Worm (Caenorhabditis elegans) whole organism, young adult: ENCODE data around the gene F35F10.7.

Experiments
- B0261.1 ChIP-seq: sonication (generic microtip); optimal IDR thresholded peaks from 2 replicates; lab custom pipeline; 2016; ENCODE audit warnings: mild to moderate bottlenecking, missing genetic modification characterization, moderate library complexity, missing compliant biosample characterization
- C06A6.2 ChIP-seq: fragments of 200-800 bp; sonication (Bioruptor generic); conservative IDR thresholded peaks from 2 replicates; pipeline ENCODE4 v1.3.6; 2022; ENCODE audit warnings: missing genetic modification characterization, missing compliant biosample characterization
- F22D6.2 ChIP-seq: sonication (generic microtip); optimal IDR thresholded peaks from 2 replicates; lab custom pipeline; 2016; ENCODE audit warnings: mild to moderate bottlenecking, missing genetic modification characterization, missing compliant biosample characterization
- F49E8.2 ChIP-seq: sonication (generic microtip); optimal IDR thresholded peaks from 3 replicates; lab custom pipeline; 2017; ENCODE audit warnings: missing genetic modification characterization, mild to moderate bottlenecking, missing compliant biosample characterization, antibody characterized with exemption, moderate library complexity; ENCODE audit not compliant: insufficient read depth
- F57A8.1 ChIP-seq: fragments of 200-800 bp; sonication (Bioruptor generic); optimal IDR thresholded peaks from 2 replicates; lab custom pipeline; 2018; ENCODE audit warnings: mild to moderate bottlenecking, missing genetic modification characterization, moderate library complexity, missing compliant biosample characterization
- K11D2.4 ChIP-seq: fragments of 200-800 bp; sonication (Bioruptor generic); IDR thresholded peaks from 2 replicates; pipeline ENCODE4 v1.3.6; 2022; ENCODE audit warnings: missing genetic modification reagents, missing genetic modification characterization, missing compliant biosample characterization
- Y53F4B.3 ChIP-seq: fragments of 200-800 bp; sonication (Bioruptor generic); IDR thresholded peaks from 2 replicates; pipeline ENCODE4 v1.3.6; 2022; ENCODE audit warnings: missing genetic modification reagents, missing genetic modification characterization, missing compliant biosample characterization
- Y67H2A.10 ChIP-seq: fragments of 200-800 bp; sonication (Bioruptor generic); conservative IDR thresholded peaks from 2 replicates; pipeline ENCODE4 v1.3.6; 2022; ENCODE audit warnings: missing genetic modification reagents, missing genetic modification characterization, missing compliant biosample characterization
- akir-1 ChIP-seq: fragments of 200-800 bp; sonication (Bioruptor generic); optimal IDR thresholded peaks from 2 replicates; lab custom pipeline; 2018; ENCODE audit warnings: mild to moderate bottlenecking, missing genetic modification characterization, moderate library complexity, missing compliant biosample characterization
- ama-1 ChIP-seq, 3 experiments: fragments of 150-350 bp in 1 of 3; sonication (generic microtip) in 2 of 3; optimal IDR thresholded peaks; 2 replicates each; lab custom pipeline; 2014 to 2018; ENCODE audit warnings: missing biosample characterization in 2 of 3, missing genetic modification characterization in 2 of 3, missing genetic modification reagents in 2 of 3
- athp-1 ChIP-seq: sonication (generic microtip); optimal IDR thresholded peaks from 2 replicates; lab custom pipeline; 2017; ENCODE audit warnings: mild to moderate bottlenecking, missing genetic modification characterization, missing compliant biosample characterization
- attf-5 ChIP-seq: fragments of 200-800 bp; sonication (Bioruptor generic); optimal IDR thresholded peaks from 2 replicates; lab custom pipeline; 2018; ENCODE audit warnings: mild to moderate bottlenecking, missing genetic modification characterization, missing compliant biosample characterization
- bed-1 ChIP-seq: fragments of 200-800 bp; sonication (Bioruptor generic); IDR thresholded peaks from 2 replicates; pipeline ENCODE4 v1.3.6; 2022; ENCODE audit warnings: missing genetic modification reagents, missing genetic modification characterization, missing compliant biosample characterization
- ceh-91 ChIP-seq: fragments of 200-800 bp; sonication (Bioruptor generic); IDR thresholded peaks from 2 replicates; pipeline ENCODE4 v1.3.6; 2022; ENCODE audit warnings: missing genetic modification reagents, missing genetic modification characterization, missing compliant biosample characterization
- dox-1 ChIP-seq: fragments of 200-800 bp; sonication (Bioruptor generic); IDR thresholded peaks from 2 replicates; pipeline ENCODE4 v1.3.6; 2022; ENCODE audit warnings: missing genetic modification reagents, missing genetic modification characterization, missing compliant biosample characterization
- dpff-1 ChIP-seq: sonication (generic microtip); optimal IDR thresholded peaks from 2 replicates; lab custom pipeline; 2017; ENCODE audit warnings: mild to moderate bottlenecking, missing genetic modification characterization, missing compliant biosample characterization
- dpl-1 ChIP-seq: fragments of 150-350 bp; optimal IDR thresholded peaks from 2 replicates; lab custom pipeline; 2014; ENCODE audit warnings: missing biosample characterization, missing genetic modification reagents, missing genetic modification characterization
- egl-44 ChIP-seq: fragments of 200-800 bp; sonication (Bioruptor generic); IDR thresholded peaks from 2 replicates; pipeline ENCODE4 v1.3.6; 2022; ENCODE audit warnings: missing genetic modification reagents, missing genetic modification characterization, missing compliant biosample characterization
- hlh-12 ChIP-seq: sonication (generic microtip); optimal IDR thresholded peaks from 2 replicates; lab custom pipeline; 2016; ENCODE audit warnings: missing genetic modification characterization, missing compliant biosample characterization
- hmg-1.2 ChIP-seq: fragments of 200-800 bp; sonication (Bioruptor generic); IDR thresholded peaks from 2 replicates; pipeline ENCODE4 v1.3.6; 2022; ENCODE audit warnings: missing genetic modification reagents, missing genetic modification characterization, missing compliant biosample characterization
- lag-1 ChIP-seq: fragments of 200-800 bp; sonication (Bioruptor generic); IDR thresholded peaks from 2 replicates; pipeline ENCODE4 v1.3.6; 2022; ENCODE audit warnings: missing genetic modification reagents, missing genetic modification characterization, missing compliant biosample characterization
- let-526 ChIP-seq: fragments of 200-800 bp; sonication (Bioruptor generic); IDR thresholded peaks from 2 replicates; pipeline ENCODE4 v1.3.6; 2022; ENCODE audit warnings: missing genetic modification reagents, missing genetic modification characterization, missing compliant biosample characterization
- lin-35 ChIP-seq, 3 experiments: fragments of 150-350 bp in 2 of 3; sonication (generic microtip) in 1 of 3; optimal IDR thresholded peaks; 2 replicates each; lab custom pipeline; 2014 to 2018; ENCODE audit warnings: missing biosample characterization in 3 of 3, missing genetic modification characterization in 3 of 3, missing genetic modification reagents in 3 of 3
- lin-54 ChIP-seq: fragments of 200-800 bp; sonication (Bioruptor generic); optimal IDR thresholded peaks from 2 replicates; lab custom pipeline; 2018; ENCODE audit warnings: mild to moderate bottlenecking, missing genetic modification characterization, missing compliant biosample characterization
- lsl-1 ChIP-seq: fragments of 200-800 bp; sonication (Bioruptor generic); optimal IDR thresholded peaks from 2 replicates; lab custom pipeline; 2018; ENCODE audit warnings: mild to moderate bottlenecking, missing genetic modification characterization, moderate library complexity, missing compliant biosample characterization
- mcd-1 ChIP-seq: fragments of 200-800 bp; sonication (Bioruptor generic); IDR thresholded peaks from 2 replicates; pipeline ENCODE4 v1.3.6; 2022; ENCODE audit warnings: missing genetic modification reagents, missing genetic modification characterization, missing compliant biosample characterization
- mel-28 ChIP-seq: sonication (generic microtip); optimal IDR thresholded peaks from 2 replicates; lab custom pipeline; 2016; ENCODE audit warnings: borderline replicate concordance, mild to moderate bottlenecking, missing genetic modification characterization, missing compliant biosample characterization
- mxl-1 ChIP-seq: sonication (generic microtip); optimal IDR thresholded peaks from 2 replicates; lab custom pipeline; 2016; ENCODE audit warnings: missing genetic modification characterization, missing compliant biosample characterization
- nfya-1 ChIP-seq: sonication (generic microtip); optimal IDR thresholded peaks from 2 replicates; lab custom pipeline; 2017; ENCODE audit warnings: antibody characterized with exemption, missing compliant biosample characterization, missing genetic modification characterization, borderline replicate concordance; ENCODE audit not compliant: insufficient read depth
- nfyb-1 ChIP-seq: fragments of 200-800 bp; sonication (Bioruptor generic); IDR thresholded peaks from 2 replicates; pipeline ENCODE4 v1.3.6; 2022; ENCODE audit warnings: missing genetic modification reagents, missing genetic modification characterization, missing compliant biosample characterization
- nhr-120 ChIP-seq: fragments of 200-800 bp; sonication (Bioruptor generic); IDR thresholded peaks from 2 replicates; pipeline ENCODE4 v1.3.6; 2022; ENCODE audit warnings: missing genetic modification characterization, missing compliant biosample characterization
- nhr-179 ChIP-seq: sonication (generic microtip); optimal IDR thresholded peaks from 2 replicates; lab custom pipeline; 2016; ENCODE audit warnings: mild to moderate bottlenecking, missing genetic modification characterization, missing compliant biosample characterization
- nhr-27 ChIP-seq: fragments of 200-800 bp; sonication (Bioruptor generic); optimal IDR thresholded peaks from 2 replicates; lab custom pipeline; 2018; ENCODE audit warnings: mild to moderate bottlenecking, missing genetic modification characterization, moderate library complexity, missing compliant biosample characterization
- pbrm-1 ChIP-seq: fragments of 200-800 bp; sonication (Bioruptor generic); IDR thresholded peaks from 2 replicates; pipeline ENCODE4 v1.3.6; 2022; ENCODE audit warnings: missing genetic modification reagents, missing genetic modification characterization, missing compliant biosample characterization
- rcor-1 ChIP-seq: fragments of 200-800 bp; sonication (Bioruptor generic); IDR thresholded peaks from 2 replicates; pipeline ENCODE4 v1.3.6; 2022; ENCODE audit warnings: missing genetic modification reagents, missing genetic modification characterization, missing compliant biosample characterization
- repo-1 ChIP-seq: sonication (generic microtip); optimal IDR thresholded peaks from 2 replicates; lab custom pipeline; 2017; ENCODE audit warnings: mild to moderate bottlenecking, missing genetic modification characterization, missing compliant biosample characterization
- snpc-1.3 ChIP-seq: sonication (generic microtip); optimal IDR thresholded peaks from 2 replicates; lab custom pipeline; 2017; ENCODE audit warnings: missing genetic modification characterization, mild to moderate bottlenecking, missing compliant biosample characterization, antibody characterized with exemption, moderate library complexity, missing genotype, missing genetic modification reagents; ENCODE audit not compliant: insufficient read depth
- tbp1 ChIP-seq: fragments of 200-800 bp; sonication (Bioruptor generic); optimal IDR thresholded peaks from 2 replicates; lab custom pipeline; 2018; ENCODE audit warnings: mild to moderate bottlenecking, missing genetic modification characterization, missing compliant biosample characterization
- unc-130 ChIP-seq: sonication (generic microtip); optimal IDR thresholded peaks from 2 replicates; lab custom pipeline; 2016; ENCODE audit warnings: missing genetic modification reagents, missing genetic modification characterization, missing compliant biosample characterization
- xnd-1 ChIP-seq: sonication (generic microtip); optimal IDR thresholded peaks from 2 replicates; lab custom pipeline; 2016; ENCODE audit warnings: missing genotype, missing genetic modification reagents, missing genetic modification characterization, missing compliant biosample characterization
- zfh-2 ChIP-seq: fragments of 200-800 bp; sonication (Bioruptor generic); conservative IDR thresholded peaks from 2 replicates; pipeline ENCODE4 v1.3.6; 2022; ENCODE audit warnings: missing genetic modification reagents, missing genetic modification characterization, missing compliant biosample characterization
- ztf-22 ChIP-seq: fragments of 200-800 bp; sonication (Bioruptor generic); optimal IDR thresholded peaks from 2 replicates; lab custom pipeline; 2018; ENCODE audit warnings: mild to moderate bottlenecking, missing genetic modification characterization, moderate library complexity, missing compliant biosample characterization
- ztf-25 ChIP-seq: fragments of 200-800 bp; sonication (Bioruptor generic); IDR thresholded peaks from 2 replicates; pipeline ENCODE4 v1.3.6; 2022; ENCODE audit warnings: missing genetic modification reagents, missing genetic modification characterization, missing compliant biosample characterization

F35F10.7 gene

ce11 chrV:3259168-3259622 lies 28.0 kb downstream of the F35F10.7 start, which contains the start of gene T28A11.16:
Gene T28A11.16 (minus strand): TSS chrV:3259218.
- no peak for TF ChIP-seq C06A6.2 (GFP tag; lab: Robert Waterston, UW)
- no peak for TF ChIP-seq dpff-1 (tag; lab: Kevin White, UChicago)
- no peak for TF ChIP-seq egl-44 (GFP tag; lab: Robert Waterston, UW)
- no peak for TF ChIP-seq lin-35 (GFP tag; optimal IDR thresholded peaks at IDR 0.05; lab: Kevin White, UChicago)
- no peak for TF ChIP-seq dpl-1
- no peak for TF ChIP-seq attf-5 (GFP tag; lab: Kevin White, UChicago)
- TF ChIP-seq athp-1 (tag; lab: Kevin White, UChicago): no peak
- TF ChIP-seq lsl-1 (GFP tag; lab: Kevin White, UChicago): no peak
- no peak for TF ChIP-seq mcd-1 (GFP tag; lab: Robert Waterston, UW)
- TF ChIP-seq nhr-120 (GFP tag; lab: Robert Waterston, UW): no peak

- TF ChIP-seq akir-1 (GFP tag; lab: Kevin White, UChicago) (no peak), rcor-1 (no peak), bed-1 (no peak), F49E8.2 (tag; lab: Kevin White, UChicago) (no peak), ztf-22 (no peak), nhr-179 (no peak), ama-1 (optimal IDR thresholded peaks at IDR 0.05; lab: Kevin White, UChicago) (no peak), ama-1 (GFP tag; optimal IDR thresholded peaks at IDR 0.05; lab: Kevin White, UChicago) (no peak), xnd-1 (tag; lab: Kevin White, UChicago) (no peak), nfya-1 (tag; lab: Kevin White, UChicago) (no peak), hlh-12 (tag; lab: Kevin White, UChicago) (no peak), nfyb-1 (GFP tag; lab: Robert Waterston, UW) (no peak), nhr-27 (no peak), mel-28 (tag; lab: Kevin White, UChicago) (no peak), K11D2.4 (GFP tag; lab: Robert Waterston, UW) (no peak)
Observed at ce11 chrV:3257277-3257676, 30.0 kb downstream of the F35F10.7 start, which contains the start of gene T28A11.22. Gene T28A11.22 (plus strand): TSS chrV:3257577.

- TF ChIP-seq tbp1 (GFP tag; lab: Kevin White, UChicago): no peak
- no peak for TF ChIP-seq nfya-1 (tag; lab: Kevin White, UChicago)
- peak; percentile 50; the same call in 1 of the 2 replicates for TF ChIP-seq hmg-1.2 (GFP tag; lab: Robert Waterston, UW)
Observed at ce11 chrV:3256809-3257208, 30.4 kb downstream of the F35F10.7 start.

ce11 chrV:3256051-3256450 lies 31.2 kb downstream of the F35F10.7 start, which contains the start of gene srt-63:
Gene srt-63 (minus strand): TSS chrV:3256151.
- TF ChIP-seq lin-54 (GFP tag; lab: Kevin White, UChicago) (no peak), let-526 (GFP tag; lab: Robert Waterston, UW) (no peak), pbrm-1 (GFP tag; lab: Robert Waterston, UW) (no peak), dox-1 (no peak), F22D6.2 (tag; lab: Kevin White, UChicago) (no peak), ceh-91 (GFP tag; lab: Robert Waterston, UW) (no peak), Y53F4B.3 (GFP tag; lab: Robert Waterston, UW) (no peak), F57A8.1 (GFP tag; lab: Kevin White, UChicago) (no peak), zfh-2 (GFP tag; lab: Robert Waterston, UW) (no peak), snpc-1.3 (tag; lab: Kevin White, UChicago) (no peak), mxl-1 (tag; lab: Kevin White, UChicago) (no peak), rcor-1 (no peak), Y67H2A.10 (GFP tag; lab: Robert Waterston, UW) (no peak), ztf-25 (GFP tag; lab: Robert Waterston, UW) (no peak), hlh-12 (tag; lab: Kevin White, UChicago) (no peak), ama-1 (optimal IDR thresholded peaks at IDR 0.05; lab: Kevin White, UChicago) (no peak), ama-1 (GFP tag; optimal IDR thresholded peaks at IDR 0.05; lab: Kevin White, UChicago) (no peak), unc-130 (GFP tag; lab: Kevin White, UChicago) (no peak), B0261.1 (tag; lab: Kevin White, UChicago) (no peak), repo-1 (tag; lab: Kevin White, UChicago) (no peak), lag-1 (GFP tag; lab: Robert Waterston, UW) (no peak)
